Fruit fly (Drosophila melanogaster) whole organism, pupa: ENCODE data around the gene Duba.

ENCODE experiments used
- CG10348 ChIP-seq: fragments of 200-800 bp; sonication (Bioruptor generic); IDR thresholded peaks from 2 replicates; pipeline ENCODE4 v1.3.6; 2022; ENCODE audit warnings: missing biosample characterization, missing genetic modification characterization
- CG12605 ChIP-seq: fragments of 200-800 bp; sonication (Bioruptor generic); IDR thresholded peaks from 2 replicates; pipeline ENCODE4 v1.3.6; 2022; ENCODE audit warnings: missing biosample characterization, missing genetic modification characterization
- CG13204 ChIP-seq: fragments of 200-800 bp; sonication (Bioruptor generic); optimal IDR thresholded peaks from 2 replicates; lab custom pipeline; 2018; ENCODE audit warnings: missing biosample characterization, mild to moderate bottlenecking, missing genetic modification characterization, moderate library complexity
- CG14655 ChIP-seq: fragments of 200-800 bp; sonication (Bioruptor generic); optimal IDR thresholded peaks from 3 replicates; lab custom pipeline; 2017; ENCODE audit warnings: mild to moderate bottlenecking, missing biosample characterization, missing genetic modification reagents, missing genetic modification characterization
- CG15710 ChIP-seq: fragments of 200-800 bp; sonication (Bioruptor generic); optimal IDR thresholded peaks from 2 replicates; lab custom pipeline; 2018; ENCODE audit warnings: missing biosample characterization, mild to moderate bottlenecking, missing genetic modification characterization, moderate library complexity
- CG32121 ChIP-seq: fragments of 200-800 bp; sonication (Bioruptor generic); IDR thresholded peaks from 2 replicates; pipeline ENCODE4 v1.3.6; 2022; ENCODE audit warnings: missing biosample characterization, missing genetic modification characterization
- CG34367 ChIP-seq: fragments of 200-800 bp; sonication (Bioruptor generic); optimal IDR thresholded peaks from 2 replicates; lab custom pipeline; 2018; ENCODE audit warnings: missing biosample characterization, mild to moderate bottlenecking, missing genetic modification characterization
- CG4496 ChIP-seq: fragments of 200-800 bp; sonication (Bioruptor generic); IDR thresholded peaks from 3 replicates; pipeline ENCODE4 v1.3.6; 2022; ENCODE audit warnings: missing biosample characterization, missing genetic modification characterization
- CG8159 ChIP-seq: fragments of 200-800 bp; sonication (Bioruptor generic); optimal IDR thresholded peaks from 3 replicates; lab custom pipeline; 2018; ENCODE audit warnings: missing biosample characterization, mild to moderate bottlenecking, missing genetic modification characterization, moderate library complexity
- CG8301 ChIP-seq: fragments of 200-800 bp; sonication (Bioruptor generic); optimal IDR thresholded peaks from 2 replicates; lab custom pipeline; 2018; ENCODE audit warnings: missing biosample characterization, mild to moderate bottlenecking, missing genetic modification characterization
- Pif1A ChIP-seq: fragments of 200-800 bp; sonication (Bioruptor generic); optimal IDR thresholded peaks from 3 replicates; lab custom pipeline; 2016; ENCODE audit warnings: missing biosample characterization, missing genetic modification characterization
- Pif1B ChIP-seq: fragments of 200-800 bp; sonication (Bioruptor generic); optimal IDR thresholded peaks from 3 replicates; lab custom pipeline; 2016; ENCODE audit warnings: missing biosample characterization, missing genetic modification characterization
- Snoo ChIP-seq: fragments of 200-800 bp; sonication (Bioruptor generic); optimal IDR thresholded peaks from 3 replicates; lab custom pipeline; 2017; ENCODE audit warnings: missing biosample characterization, mild to moderate bottlenecking, missing genetic modification characterization, inconsistent platforms
- rn ChIP-seq: fragments of 200-800 bp; sonication (Bioruptor generic); IDR thresholded peaks from 2 replicates; pipeline ENCODE4 v1.3.6; 2022; ENCODE audit warnings: missing biosample characterization, missing genetic modification characterization

DNA sequence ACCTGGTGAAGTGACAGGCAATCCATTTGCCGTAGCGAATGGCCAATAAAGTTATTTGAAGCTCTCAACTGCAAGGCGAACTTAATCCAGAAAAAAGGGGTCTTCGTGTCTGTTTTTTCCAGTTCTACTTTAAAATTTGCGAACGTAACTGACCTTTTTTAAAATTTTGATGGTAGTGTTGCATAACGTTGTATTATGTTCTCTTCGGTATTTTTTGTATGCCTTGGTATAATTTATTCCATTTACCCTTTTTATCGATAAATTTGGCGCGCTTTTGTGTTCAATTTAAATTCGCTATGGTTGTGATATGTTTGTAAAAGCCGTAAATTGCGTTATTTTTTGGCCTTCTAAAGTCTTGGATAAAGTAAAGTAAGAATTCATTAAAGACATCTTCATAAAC, 21.4 kb upstream of the Duba start:
- TF ChIP-seq CG10348 (no peak), CG8301 (no peak), rn (no peak), CG4496 (GFP tag; lab: Robert Waterston, UW) (no peak), CG32121 (GFP tag; lab: Robert Waterston, UW) (no peak), CG13204 (no peak), Pif1B (no peak), CG14655 (GFP tag; lab: Kevin White, UChicago) (no peak), CG12605 (no peak), CG34367 (no peak), CG15710 (tag; lab: Kevin White, UChicago) (no peak), Snoo (tag; lab: Kevin White, UChicago) (no peak), Pif1A (GFP tag; lab: Kevin White, UChicago) (no peak), CG8159 (no peak)
